Worm (Caenorhabditis elegans): ENCODE data around the gene C23G10.10.

Gene C23G10.10

DNA sequence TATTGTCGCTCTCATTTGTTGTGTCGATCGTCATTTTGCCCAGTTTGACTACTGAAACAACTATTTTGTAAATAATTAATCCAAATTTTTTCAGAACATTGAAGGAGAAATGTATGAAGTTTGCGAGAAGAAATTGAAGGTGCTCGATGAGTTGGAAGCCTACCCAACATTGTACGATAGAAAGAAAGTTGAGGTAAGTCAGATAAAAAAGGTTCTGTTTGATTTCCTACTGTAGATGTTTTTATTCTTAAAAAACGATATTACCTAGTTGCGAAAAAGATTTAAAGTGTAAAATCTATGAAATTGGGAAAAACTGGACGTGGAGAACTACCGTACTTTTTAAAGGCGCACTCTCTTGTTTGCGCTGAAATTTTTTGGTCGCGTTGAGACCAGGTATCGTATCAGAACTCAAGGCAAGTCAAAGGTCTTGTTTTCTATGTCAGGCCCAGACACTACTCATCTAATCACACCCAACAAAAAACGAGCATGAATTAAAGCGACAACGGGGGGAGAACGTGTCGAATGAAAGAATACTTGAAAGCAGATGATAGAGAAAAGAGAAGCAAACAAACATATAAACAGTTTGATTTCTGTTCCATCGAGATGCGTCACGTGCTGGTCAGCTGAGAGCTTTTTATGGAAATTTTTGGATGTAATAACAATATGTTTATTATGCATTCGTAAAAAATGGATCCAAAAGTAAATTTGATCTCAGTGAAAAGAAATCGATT, 45.2 kb downstream of the C23G10.10 start, which contains the start of gene efk-1:
efk-1 (minus strand) TSS at position 51 of the 731 bp plus-strand sequence.
- TF ChIP-seq ama-1 (optimal IDR thresholded peaks at IDR 0.05): peak; percentile 78
- TF ChIP-seq ama-1 (GFP tag; optimal IDR thresholded peaks at IDR 0.05): no peak
- no peak for TF ChIP-seq snpc-3.4 (tag; optimal IDR thresholded peaks at IDR 0.05)
- TF ChIP-seq dox-1 (GFP tag; IDR thresholded peaks at IDR 0.05): peak; percentile 30; the same call in 1 of the 2 replicates
- 0 out of 2 replicates have a peak, but pooled peaks have one; percentile 23 for TF ChIP-seq Y95B8A.8 (GFP tag; IDR thresholded peaks at IDR 0.05)
- no peak for TF ChIP-seq mel-28 (tag; optimal IDR thresholded peaks at IDR 0.05; ENCODE audit: borderline replicate concordance)
- TF ChIP-seq cebp-1 (GFP tag; IDR thresholded peaks at IDR 0.05): no peak
- peak; percentile 44 for TF ChIP-seq cebp-1 (tag; optimal IDR thresholded peaks at IDR 0.05)
- TF ChIP-seq nhr-90 (tag; optimal IDR thresholded peaks at IDR 0.05): no peak
- TF ChIP-seq snpc-4 (GFP tag; optimal IDR thresholded peaks at IDR 0.05): no peak
- TF ChIP-seq snpc-4 (tag; optimal IDR thresholded peaks at IDR 0.05): no peak
- no peak for TF ChIP-seq F37B4.10 (GFP tag; IDR thresholded peaks at IDR 0.05)
- peak; percentile 14 for TF ChIP-seq zim-3 (tag; optimal IDR thresholded peaks at IDR 0.05)
- TF ChIP-seq T07F8.4 (tag; optimal IDR thresholded peaks at IDR 0.05): no peak
- no peak for TF ChIP-seq snpc-1.3 (tag; optimal IDR thresholded peaks at IDR 0.05; ENCODE audit: insufficient read depth)
- no peak for TF ChIP-seq lin-26 (GFP tag; IDR thresholded peaks at IDR 0.05)
- peak; percentile 61 for TF ChIP-seq attf-5 (GFP tag; optimal IDR thresholded peaks at IDR 0.05)
- 0 out of 2 replicates have a peak, but pooled peaks have one; percentile 46 for TF ChIP-seq F39B2.1 (GFP tag; IDR thresholded peaks at IDR 0.05)
- no peak for TF ChIP-seq F33H1.4 (GFP tag; IDR thresholded peaks at IDR 0.05)

DNA sequence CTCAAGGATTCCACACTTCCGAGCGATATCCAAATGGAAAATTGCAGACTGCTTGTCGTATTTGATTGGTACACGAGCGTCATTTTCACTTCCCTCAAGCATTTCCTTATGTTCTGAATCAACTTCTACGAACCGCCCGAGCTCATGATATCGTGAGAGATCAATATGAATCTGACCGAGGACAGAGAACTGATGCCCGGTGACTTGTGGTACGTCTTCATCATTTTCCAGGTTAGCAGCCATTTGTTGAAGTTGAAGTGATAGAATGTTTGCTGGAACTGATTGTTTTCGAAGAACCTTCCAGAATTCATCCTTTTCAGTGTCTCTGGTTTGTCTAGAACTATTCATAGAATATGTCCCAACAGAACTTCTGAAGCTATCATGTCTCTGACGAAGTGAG, 47.2 kb downstream of the C23G10.10 start:
- TF ChIP-seq pha-4 (tag; optimal IDR thresholded peaks at IDR 0.05) (no peak), nfyb-1 (GFP tag; IDR thresholded peaks at IDR 0.05) (peak; percentile 20; the same call in 1 of the 2 replicates), sea-2 (GFP tag; IDR thresholded peaks at IDR 0.05) (no peak), xnd-1 (tag; optimal IDR thresholded peaks at IDR 0.05) (no peak), unc-62 (GFP tag; optimal IDR thresholded peaks at IDR 0.05) (no peak), cebp-2 (GFP tag; IDR thresholded peaks at IDR 0.05) (no peak)

DNA sequence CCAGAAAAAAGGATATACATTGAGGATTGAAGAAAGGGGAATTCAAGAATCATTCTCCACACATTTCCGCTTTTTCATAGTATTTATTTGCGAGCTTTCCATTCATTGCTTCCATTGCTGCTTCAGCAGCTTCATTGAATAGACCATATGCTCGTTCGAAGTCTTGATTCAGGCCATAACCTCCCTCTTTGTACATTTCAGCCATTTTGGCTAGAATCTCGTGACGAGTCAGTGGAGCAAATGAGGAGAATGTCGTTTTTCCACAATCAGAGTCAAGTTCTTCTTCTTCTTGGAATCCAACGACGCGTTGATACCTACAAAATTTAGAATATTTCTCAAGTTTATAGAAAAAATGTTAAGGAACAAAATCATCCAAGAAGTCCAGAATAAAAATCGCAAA, 48.6 kb downstream of the C23G10.10 start:
- no peak for TF ChIP-seq B0035.1 (tag; optimal IDR thresholded peaks at IDR 0.05)
- TF ChIP-seq pha-4 (tag; optimal IDR thresholded peaks at IDR 0.05): no peak
- no peak for TF ChIP-seq F55B11.4 (tag; optimal IDR thresholded peaks at IDR 0.05; ENCODE audit: borderline replicate concordance, insufficient read depth)
- TF ChIP-seq ztf-26 (tag; optimal IDR thresholded peaks at IDR 0.05): peak; percentile 3
- no peak for TF ChIP-seq sea-2 (GFP tag; IDR thresholded peaks at IDR 0.05)
- TF ChIP-seq K12H6.12 (tag; optimal IDR thresholded peaks at IDR 0.05): no peak
- TF ChIP-seq F39B2.1 (GFP tag; IDR thresholded peaks at IDR 0.05): no peak
- TF ChIP-seq chd-7 (tag; optimal IDR thresholded peaks at IDR 0.05): peak; percentile 7
- TF ChIP-seq attf-3 (GFP tag; conservative IDR thresholded peaks at IDR 0.05): no peak
- TF ChIP-seq D2030.7 (GFP tag; IDR thresholded peaks at IDR 0.05): no peak
- TF ChIP-seq F37B4.10 (GFP tag; IDR thresholded peaks at IDR 0.05): no peak
- no peak for TF ChIP-seq ztf-22 (GFP tag; optimal IDR thresholded peaks at IDR 0.05)
- no peak for TF ChIP-seq Y56A3A.18 (GFP tag; IDR thresholded peaks at IDR 0.05)
- TF ChIP-seq lsl-1 (GFP tag; optimal IDR thresholded peaks at IDR 0.05): no peak
- TF ChIP-seq lsy-27 (tag; optimal IDR thresholded peaks at IDR 0.05; ENCODE audit: borderline replicate concordance, insufficient read depth): no peak
- TF ChIP-seq lin-35 (GFP tag; optimal IDR thresholded peaks at IDR 0.05): no peak
- peak; percentile 9; the same call in 1 of the 2 replicates for TF ChIP-seq ekl-4 (GFP tag; IDR thresholded peaks at IDR 0.05)
- TF ChIP-seq attf-5 (GFP tag; optimal IDR thresholded peaks at IDR 0.05): no peak
- no peak for TF ChIP-seq F10E7.11 (tag; optimal IDR thresholded peaks at IDR 0.05)
- no peak for TF ChIP-seq Y53F4B.3 (GFP tag; IDR thresholded peaks at IDR 0.05)
- TF ChIP-seq ceh-79 (tag; optimal IDR thresholded peaks at IDR 0.05): no peak
- TF ChIP-seq let-607 (tag; optimal IDR thresholded peaks at IDR 0.05): no peak
- no peak for TF ChIP-seq akir-1 (GFP tag; optimal IDR thresholded peaks at IDR 0.05)
- no peak for TF ChIP-seq nfya-2 (GFP tag; IDR thresholded peaks at IDR 0.05)
- TF ChIP-seq repo-1 (tag; optimal IDR thresholded peaks at IDR 0.05): no peak
